Worm (Caenorhabditis elegans) whole organism, L4/young adult: Measurements from ENCODE around the gene hsp-12.3.

Experiments used
- W03F9.2 ChIP-seq: fragments of 150-350 bp; optimal IDR thresholded peaks from 2 replicates; lab custom pipeline; 2014; ENCODE audit warnings: missing biosample characterization, missing genetic modification characterization
- dao-5 ChIP-seq: sonication (generic microtip); optimal IDR thresholded peaks from 2 replicates; lab custom pipeline; 2016; ENCODE audit warnings: missing genotype, missing genetic modification characterization, moderate library complexity, missing compliant biosample characterization
- him-1 ChIP-seq: sonication (generic microtip); optimal IDR thresholded peaks from 2 replicates; lab custom pipeline; 2016; ENCODE audit warnings: missing genotype, missing genetic modification reagents, missing genetic modification characterization, missing compliant biosample characterization

The hsp-12.3 gene

DNA sequence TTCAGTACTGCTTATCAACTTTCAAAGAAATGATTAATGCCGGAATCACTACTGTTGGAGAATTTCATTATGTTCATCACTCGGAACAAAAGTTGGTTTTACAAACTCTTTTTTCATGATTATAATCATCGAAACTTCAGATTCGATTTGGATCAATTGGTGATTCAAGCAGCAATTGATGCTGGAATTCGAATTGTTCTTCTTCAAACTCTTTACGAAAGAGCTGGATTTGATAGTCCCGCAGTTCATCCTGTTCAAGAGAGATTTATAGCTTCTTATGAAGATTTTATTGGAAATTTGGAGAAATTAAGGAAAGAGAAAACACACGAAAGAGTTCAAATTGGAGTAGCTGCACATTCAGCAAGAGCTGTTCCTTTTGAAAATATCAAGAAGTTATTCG, 6.5 kb upstream of the hsp-12.3 start:
- TF ChIP-seq W03F9.2 (tag; lab: Kevin White, UChicago) (no peak), dao-5 (no peak)

DNA sequence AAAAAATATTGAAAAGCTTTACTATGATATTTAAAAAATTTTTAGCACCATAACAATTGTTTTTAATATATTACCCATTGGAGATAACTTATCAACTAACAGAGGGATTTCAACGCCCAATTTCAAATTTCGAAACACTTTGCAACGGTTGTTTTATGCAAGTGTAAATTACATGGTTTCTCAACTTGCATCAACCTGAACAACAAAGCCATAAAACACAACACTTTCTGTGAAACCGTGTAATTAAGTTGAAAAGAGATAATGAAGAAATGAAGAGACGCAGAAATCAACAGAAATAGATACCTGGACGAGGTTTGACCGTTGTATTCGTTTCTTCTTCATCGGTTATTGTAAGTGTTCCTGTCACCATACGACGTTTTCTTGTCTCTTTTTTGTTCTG, 5.1 kb upstream of the hsp-12.3 start, which contains the start of gene cpin-1:
Gene cpin-1 (plus strand): TSS at position 301 of the 400 bp plus-strand sequence.
- TF ChIP-seq him-1 (tag; lab: Kevin White, UChicago) (no peak), W03F9.2 (tag; lab: Kevin White, UChicago) (no peak), dao-5 (no peak)

DNA sequence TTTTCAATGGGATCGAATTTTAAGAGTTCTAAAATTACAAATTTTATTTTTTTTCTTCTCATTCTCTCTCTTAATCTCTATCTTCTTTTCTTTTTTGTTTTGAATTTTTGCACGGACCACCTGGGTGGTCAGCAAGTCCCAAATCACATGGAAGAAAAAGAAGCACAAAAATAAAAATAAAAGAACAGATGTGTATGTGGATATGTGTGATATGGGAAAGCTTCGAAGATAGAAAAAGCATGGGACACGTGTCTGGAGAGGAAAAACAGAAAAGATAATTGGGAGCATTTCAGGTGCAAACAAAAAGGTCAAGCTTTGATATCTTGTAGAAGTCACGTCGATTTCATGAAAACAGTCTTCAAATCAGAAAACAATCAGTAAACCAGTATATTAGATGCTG, 1.9 kb upstream of the hsp-12.3 start, which contains the start of gene hsp-12.6:
Gene hsp-12.6 (minus strand): TSS at position 20 of the 400 bp plus-strand sequence.
- TF ChIP-seq dao-5: no peak
- no peak for TF ChIP-seq him-1 (tag; lab: Kevin White, UChicago)
- TF ChIP-seq W03F9.2 (tag; lab: Kevin White, UChicago): no peak

DNA sequence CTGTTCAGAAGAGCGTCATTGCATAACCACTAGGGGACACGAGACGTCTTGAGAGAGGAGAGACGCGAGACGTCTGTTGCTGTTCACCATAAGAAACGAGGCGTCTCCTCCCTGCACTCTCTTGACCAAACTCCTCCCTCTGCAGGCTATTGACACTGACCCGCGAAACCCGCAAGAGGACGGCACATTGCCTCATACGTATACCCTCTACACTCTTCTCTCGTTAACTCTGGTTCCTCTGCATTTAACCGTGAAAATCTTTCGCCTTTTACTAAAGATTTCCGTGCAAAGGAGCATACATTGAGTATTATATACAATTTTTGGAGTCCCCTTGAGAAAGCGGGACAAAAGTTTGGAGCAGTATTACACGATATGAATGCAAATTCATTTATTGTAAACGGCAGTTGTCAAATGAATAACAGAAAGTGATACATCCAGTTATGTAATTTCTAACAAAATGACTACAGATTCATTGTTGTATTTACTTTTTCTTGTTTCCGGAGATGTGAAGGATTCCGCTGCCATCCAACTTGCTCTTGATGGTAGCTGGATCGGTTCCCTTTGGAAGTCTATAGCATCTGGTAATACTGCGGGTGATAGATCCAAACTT, 785 bp downstream of the hsp-12.3 start:
- TF ChIP-seq dao-5 (no peak), W03F9.2 (tag; lab: Kevin White, UChicago) (peak; percentile 87), him-1 (tag; lab: Kevin White, UChicago) (peak; percentile 78)

DNA sequence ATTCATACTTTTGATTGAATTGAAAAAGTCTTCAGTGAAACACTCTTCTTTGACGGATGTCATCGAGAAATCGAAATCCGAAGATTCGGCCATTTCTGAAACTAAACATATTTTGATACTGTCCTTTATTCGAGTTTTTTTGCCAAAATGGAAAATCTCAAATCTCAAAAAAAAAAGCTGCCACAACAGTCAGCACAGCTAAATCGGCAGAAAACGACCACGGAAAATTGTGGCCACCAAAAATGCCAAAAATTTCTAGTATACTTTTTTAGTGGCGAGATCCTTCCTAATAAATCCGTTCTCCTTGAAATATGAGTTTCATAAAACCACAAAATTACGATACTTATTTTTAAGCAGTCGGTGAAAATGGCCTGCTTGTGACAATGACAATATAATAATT, 1.4 kb downstream of the hsp-12.3 start, which contains the start of gene F38E11.9:
Gene F38E11.9 (minus strand): TSS at position 101 of the 400 bp plus-strand sequence.
- no peak for TF ChIP-seq him-1 (tag; lab: Kevin White, UChicago)
- no peak for TF ChIP-seq dao-5
- no peak for TF ChIP-seq W03F9.2 (tag; lab: Kevin White, UChicago)

DNA sequence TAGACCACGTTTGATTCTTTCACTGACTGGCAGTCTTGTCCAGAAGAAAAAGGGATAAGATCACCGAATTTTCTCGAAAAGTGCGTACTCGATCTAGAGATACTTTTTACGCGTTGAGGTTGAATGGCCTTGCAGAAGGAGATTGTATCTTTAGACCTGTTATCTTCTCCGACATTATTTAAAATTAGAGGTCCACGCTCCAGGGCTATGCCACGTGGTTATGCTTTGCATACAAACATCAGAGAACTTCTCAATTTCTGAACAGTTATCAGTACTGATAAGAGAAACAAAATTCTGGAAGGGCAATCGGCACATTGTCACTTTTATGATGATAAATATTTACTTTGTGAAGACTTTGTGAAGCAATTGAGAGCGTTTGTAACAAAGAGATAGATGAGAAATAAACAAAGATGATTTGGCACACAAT, 3.2 kb downstream of the hsp-12.3 start:
- no peak for TF ChIP-seq dao-5
- TF ChIP-seq W03F9.2 (tag; lab: Kevin White, UChicago): peak; percentile 38

DNA sequence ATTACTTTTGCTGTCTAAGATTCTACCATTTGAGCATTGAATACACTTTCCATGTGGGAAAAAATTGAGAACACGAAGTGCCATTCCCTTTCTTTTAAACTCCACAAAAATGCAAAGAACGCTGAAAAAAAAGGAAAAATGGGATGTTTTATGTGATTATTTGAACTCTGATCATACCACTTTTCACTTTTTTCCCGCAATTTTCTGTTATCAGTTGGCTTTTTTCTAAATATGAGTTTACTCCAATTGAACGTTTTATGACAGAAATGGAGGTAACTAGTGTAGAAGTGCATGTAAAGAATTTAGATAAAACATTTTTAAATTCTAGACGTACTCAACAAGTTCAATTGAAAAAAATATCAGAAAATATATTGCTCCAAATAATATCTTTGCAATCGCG, 3.9 kb downstream of the hsp-12.3 start:
- TF ChIP-seq W03F9.2 (tag; lab: Kevin White, UChicago): no peak
- TF ChIP-seq him-1 (tag; lab: Kevin White, UChicago): no peak
- TF ChIP-seq dao-5: no peak

DNA sequence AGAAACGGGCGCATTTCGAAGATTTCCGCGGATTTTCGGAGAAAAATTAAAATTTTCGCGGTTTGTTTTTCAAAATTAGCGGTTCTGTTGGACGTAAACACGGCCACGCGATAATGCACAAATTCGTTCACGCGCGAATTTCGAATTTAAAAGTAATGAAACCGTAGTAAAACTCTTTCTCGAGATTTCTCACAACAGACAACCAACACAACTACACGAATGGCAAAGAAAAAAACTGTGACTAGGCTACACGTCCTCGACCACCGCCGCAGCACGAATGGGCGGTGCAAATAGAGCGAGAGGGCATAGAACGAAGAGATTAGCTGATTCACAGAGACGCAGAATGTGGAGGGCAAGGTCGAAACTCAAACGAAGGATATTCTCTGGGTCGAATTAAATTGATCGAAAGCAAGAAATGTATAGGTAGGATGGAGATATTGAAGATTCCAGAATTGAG, 4.4 kb downstream of the hsp-12.3 start, which contains the start of gene idh-1:
Gene idh-1 (minus strand): TSS at position 228 of the 457 bp plus-strand sequence.
- TF ChIP-seq him-1 (tag; lab: Kevin White, UChicago) (no peak), W03F9.2 (tag; lab: Kevin White, UChicago) (peak; percentile 36)

DNA sequence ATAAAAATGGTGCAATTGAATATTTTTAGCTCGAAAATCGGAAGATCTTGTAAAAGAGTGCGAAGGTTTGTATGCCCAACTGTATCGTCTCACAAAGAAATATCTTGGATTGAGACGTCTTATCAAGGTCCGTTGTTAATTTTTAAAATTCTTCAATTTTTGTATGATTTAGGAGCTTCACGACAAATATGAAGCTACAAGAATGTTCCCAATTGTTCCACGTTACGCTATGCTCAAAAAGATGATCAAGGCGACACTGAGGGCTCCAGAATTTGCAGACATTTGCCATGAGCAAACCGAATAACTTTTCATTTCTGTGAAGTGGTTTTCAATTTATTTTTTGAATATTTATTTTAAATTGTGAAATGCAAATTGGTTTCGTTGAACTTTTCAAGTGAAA, 6.6 kb downstream of the hsp-12.3 start:
- TF ChIP-seq him-1 (tag; lab: Kevin White, UChicago) (no peak), W03F9.2 (tag; lab: Kevin White, UChicago) (no peak)

DNA sequence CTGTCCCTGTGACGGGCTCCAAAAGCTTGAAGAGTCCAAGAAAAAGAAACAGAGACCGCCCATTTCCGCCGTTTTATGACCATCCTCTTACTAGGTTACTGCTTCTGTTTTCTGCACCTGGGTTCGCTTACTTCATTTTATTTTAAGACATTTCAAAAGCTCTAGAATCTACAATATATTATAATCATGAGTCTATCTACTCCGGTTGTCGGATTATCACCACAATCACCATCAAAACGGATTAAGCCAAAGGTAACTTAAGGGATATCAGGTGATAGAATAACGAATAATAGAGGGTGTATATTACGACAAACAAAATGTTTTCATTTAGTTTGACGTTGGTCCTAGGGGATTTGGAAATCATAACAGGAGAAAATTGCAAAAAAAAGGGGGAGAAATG, 13.0 kb downstream of the hsp-12.3 start:
- TF ChIP-seq W03F9.2 (tag; lab: Kevin White, UChicago): no peak
- no peak for TF ChIP-seq dao-5
- TF ChIP-seq him-1 (tag; lab: Kevin White, UChicago): no peak

DNA sequence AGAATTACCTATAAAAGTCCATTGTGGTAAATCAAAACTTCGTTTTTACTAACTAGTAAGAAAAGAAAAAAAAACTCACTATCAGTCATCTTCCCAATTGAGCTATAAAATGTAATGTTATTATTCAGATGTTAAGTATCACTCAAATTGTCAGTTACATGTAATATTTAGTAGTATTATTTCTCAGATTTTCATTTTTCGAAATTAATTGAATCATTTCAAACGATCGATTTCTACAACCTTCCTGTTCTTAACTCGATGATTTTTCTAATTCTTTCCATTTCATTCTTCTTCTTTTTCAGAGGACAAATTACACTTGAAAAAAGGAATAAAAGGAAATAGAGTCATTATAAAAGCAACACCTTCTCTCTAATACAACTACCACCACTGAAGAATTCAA, 17.3 kb downstream of the hsp-12.3 start, which contains the start of gene F59B8.1:
Gene F59B8.1 (plus strand): TSS at position 301 of the 400 bp plus-strand sequence.
- no peak for TF ChIP-seq him-1 (tag; lab: Kevin White, UChicago)
- TF ChIP-seq W03F9.2 (tag; lab: Kevin White, UChicago): no peak
- TF ChIP-seq dao-5: no peak

DNA sequence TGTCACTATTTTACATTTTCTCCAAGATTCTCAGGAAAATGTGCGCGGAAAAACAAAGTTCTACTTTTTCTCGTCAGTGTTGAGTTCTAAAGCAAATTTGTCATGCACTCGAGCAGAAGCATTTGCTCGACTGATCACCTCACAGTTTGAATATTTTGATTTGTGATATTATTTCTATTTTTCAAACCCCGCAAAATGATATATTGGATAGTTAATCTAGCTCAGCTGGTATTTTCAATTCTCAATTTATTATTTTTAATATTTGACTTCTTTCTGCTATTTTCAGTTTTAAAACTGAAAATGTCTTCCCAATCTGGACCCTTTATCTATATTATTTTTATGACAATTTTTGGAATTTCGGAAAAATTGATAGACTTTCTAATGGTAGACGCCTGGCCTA, 22.2 kb downstream of the hsp-12.3 start, which contains the start of gene srxa-2:
Gene srxa-2 (plus strand): TSS at position 301 of the 400 bp plus-strand sequence.
- TF ChIP-seq dao-5 (no peak), W03F9.2 (tag; lab: Kevin White, UChicago) (no peak), him-1 (tag; lab: Kevin White, UChicago) (no peak)

DNA sequence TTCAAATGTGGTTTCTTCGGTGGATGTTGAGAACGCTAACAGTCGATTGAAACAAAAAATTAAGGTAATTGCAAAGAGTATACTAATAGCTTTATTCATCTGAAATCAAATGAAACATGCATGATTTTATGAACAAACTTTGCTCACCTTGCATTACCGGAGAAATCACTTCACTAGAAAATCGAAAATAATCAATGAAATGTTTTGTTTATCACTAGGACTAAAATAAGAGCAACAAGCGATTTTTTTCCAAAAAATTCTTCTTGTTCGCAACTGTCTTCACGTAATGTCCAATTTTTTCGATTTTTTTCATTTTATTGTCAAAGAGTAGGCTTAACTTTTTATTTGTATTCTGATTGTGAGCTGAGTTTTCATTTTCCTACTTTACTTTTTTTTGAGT, 22.9 kb downstream of the hsp-12.3 start, which contains the start of gene F56D5.9:
Gene F56D5.9 (minus strand): TSS at position 101 of the 400 bp plus-strand sequence.
- no peak for TF ChIP-seq him-1 (tag; lab: Kevin White, UChicago)
- TF ChIP-seq dao-5: no peak
- no peak for TF ChIP-seq W03F9.2 (tag; lab: Kevin White, UChicago)

DNA sequence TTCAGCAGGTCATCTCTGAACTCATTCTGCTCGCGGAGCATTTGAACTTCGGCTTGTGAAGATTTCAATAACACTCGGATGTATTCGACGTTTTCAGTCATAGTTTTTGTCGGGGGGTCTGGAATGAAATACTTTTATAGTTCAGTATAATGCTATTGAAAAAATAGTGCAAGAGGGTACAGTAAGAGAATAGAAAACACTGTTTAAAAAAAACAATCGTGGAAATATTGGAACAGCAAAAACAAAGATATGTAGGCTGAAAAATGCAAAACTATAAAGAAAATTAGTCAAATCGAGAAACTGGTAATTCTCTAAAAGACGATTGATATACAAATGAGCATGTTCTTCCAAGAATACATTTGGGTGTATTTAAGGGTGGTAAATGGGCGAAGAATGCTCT, 37.3 kb downstream of the hsp-12.3 start, which contains the start of gene F56D5.5:
Gene F56D5.5 (minus strand): TSS at position 101 of the 400 bp plus-strand sequence.
- TF ChIP-seq W03F9.2 (tag; lab: Kevin White, UChicago) (no peak), him-1 (tag; lab: Kevin White, UChicago) (no peak), dao-5 (no peak)
